Fruit fly (Drosophila melanogaster): ENCODE results near the gene Wdr81.

Gene Wdr81

dm6 chr2L:11965610-11966594 is 54.9 kb downstream of the Wdr81 start:
- TF ChIP-seq psq (optimal IDR thresholded peaks at IDR 0.05) (no peak), Dll (optimal IDR thresholded peaks at IDR 0.05) (no peak)

All from whole organism.